Fruit fly (Drosophila melanogaster) Kc167 (cell line): ENCODE results near the gene Uros2.

Source experiments
- Myc ChIP-seq: fragments of >200 bp; optimal IDR thresholded peaks from 2 replicates; lab custom pipeline; 2017; ENCODE audit warnings: missing external identifiers
- Sin3A ChIP-seq: fragments of >200 bp; optimal IDR thresholded peaks from 2 replicates; lab custom pipeline; 2018; ENCODE audit warnings: missing external identifiers
- h ChIP-seq: fragments of >200 bp; optimal IDR thresholded peaks from 3 replicates; lab custom pipeline; 2018; ENCODE audit warnings: missing external identifiers
- insv ChIP-seq: fragments of >200 bp; optimal IDR thresholded peaks from 3 replicates; lab custom pipeline; 2018; ENCODE audit warnings: missing external identifiers
- psq ChIP-seq: fragments of >200 bp; optimal IDR thresholded peaks from 2 replicates; lab custom pipeline; 2017; ENCODE audit warnings: missing external identifiers
- ttk ChIP-seq: sonication (Bioruptor generic); optimal IDR thresholded peaks from 2 replicates; lab custom pipeline; 2017; ENCODE audit warnings: missing external identifiers

dm6 chr3R:15810369-15810768 lies 22.0 kb downstream of the Uros2 start:
- TF ChIP-seq insv (lab: Kevin White, UChicago) = no peak
- TF ChIP-seq psq = no peak
- TF ChIP-seq Sin3A (lab: Kevin White, UChicago) = no peak
- TF ChIP-seq Myc = no peak
- TF ChIP-seq h = no peak
- TF ChIP-seq ttk (lab: Kevin White, UChicago) = no peak
